Worm (Caenorhabditis elegans): Measurements from ENCODE around the gene F25E5.9.
A peak's percentile ranks its signal among the peaks of the same experiment; 100 is the strongest.

Gene F25E5.9

DNA sequence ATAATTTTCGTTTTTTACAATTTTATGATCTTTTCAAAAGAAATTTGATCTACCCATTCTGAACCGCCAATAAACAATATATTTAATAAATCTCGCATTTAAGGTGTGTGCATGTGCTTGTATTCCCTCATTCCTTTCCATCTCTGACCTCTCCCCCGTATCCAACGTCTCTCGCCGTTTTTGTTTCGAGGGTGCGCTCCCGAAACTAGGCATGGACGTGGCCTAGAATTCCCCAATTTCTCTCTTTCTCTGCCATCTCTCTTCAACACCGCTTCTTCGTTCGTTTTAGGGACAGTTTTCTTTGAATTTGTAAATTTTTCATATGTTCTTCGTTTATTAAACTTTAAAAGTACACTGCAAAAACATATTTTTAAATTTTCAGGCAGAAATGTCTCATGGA is 27.8 kb upstream of the F25E5.9 start, which contains the start of gene F25E5.1 (continued):
- 0 out of 2 replicates have a peak, but pooled peaks have one; percentile 29 for TF ChIP-seq mab-9 (GFP tag; IDR thresholded peaks at IDR 0.05)
- peak; percentile 47 for TF ChIP-seq unc-86 (tag; optimal IDR thresholded peaks at IDR 0.05)
- peak; percentile 18 for TF ChIP-seq ceh-8 (GFP tag; optimal IDR thresholded peaks at IDR 0.05)
- no peak for TF ChIP-seq nhr-12 (tag; optimal IDR thresholded peaks at IDR 0.05)
- peak; percentile 49 for TF ChIP-seq skn-1 (tag; optimal IDR thresholded peaks at IDR 0.05)
- peak; percentile 43 for TF ChIP-seq egl-13 (tag; optimal IDR thresholded peaks at IDR 0.05)
- no peak for TF ChIP-seq pag-3 (tag; optimal IDR thresholded peaks at IDR 0.05; ENCODE audit: borderline replicate concordance, insufficient read depth)
- no peak for TF ChIP-seq grh-1 (GFP tag; IDR thresholded peaks at IDR 0.05)
- TF ChIP-seq isw-1 (GFP tag; IDR thresholded peaks at IDR 0.05) = peak; percentile 57
- TF ChIP-seq snpc-4 (tag; optimal IDR thresholded peaks at IDR 0.05) = peak; percentile 47
- peak; percentile 76 for TF ChIP-seq snu-23 (GFP tag; optimal IDR thresholded peaks at IDR 0.05)
- TF ChIP-seq nhr-84 (tag; optimal IDR thresholded peaks at IDR 0.05) = no peak
- TF ChIP-seq ztf-11 (tag; optimal IDR thresholded peaks at IDR 0.05) = peak in 1 of 2 experiments; percentile 72
- no peak for TF ChIP-seq pax-3 (tag; optimal IDR thresholded peaks at IDR 0.05)
- peak; percentile 93 for TF ChIP-seq rnt-1 (tag; optimal IDR thresholded peaks at IDR 0.05)

DNA sequence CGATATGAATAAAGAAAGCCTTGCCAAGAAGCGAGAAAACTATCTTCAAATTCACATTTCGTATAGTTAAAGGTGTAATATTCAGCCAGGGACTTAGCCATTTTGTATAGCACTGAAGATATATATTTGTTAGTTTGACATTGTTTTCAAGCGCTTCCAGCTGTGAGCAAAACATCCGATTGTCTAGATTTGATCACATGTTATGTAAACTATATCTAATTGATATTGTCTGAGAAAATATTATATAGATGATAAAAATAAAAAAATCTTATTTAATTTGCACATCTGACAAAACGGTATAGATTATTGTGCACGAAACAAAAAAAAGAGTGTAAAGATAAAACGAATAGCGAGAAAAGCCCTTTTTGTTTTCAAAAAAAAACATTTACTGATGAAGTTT is 27.0 kb upstream of the F25E5.9 start, which contains the start of gene srh-89:
Gene srh-89 (minus strand): TSS at position 101 of the 400 bp plus-strand sequence.
- TF ChIP-seq sup-37 (GFP tag; optimal IDR thresholded peaks at IDR 0.05) = no peak
- no peak for TF ChIP-seq sox-4 (tag; optimal IDR thresholded peaks at IDR 0.05)
- TF ChIP-seq efl-1 (optimal IDR thresholded peaks at IDR 0.05) = no peak
- no peak for TF ChIP-seq efl-1 (GFP tag; optimal IDR thresholded peaks at IDR 0.05 in 1 of 2)
- TF ChIP-seq ceh-8 (GFP tag; optimal IDR thresholded peaks at IDR 0.05) = no peak
- TF ChIP-seq tbx-2 (tag; optimal IDR thresholded peaks at IDR 0.05) = no peak
- TF ChIP-seq snu-23 (GFP tag; optimal IDR thresholded peaks at IDR 0.05) = no peak

DNA sequence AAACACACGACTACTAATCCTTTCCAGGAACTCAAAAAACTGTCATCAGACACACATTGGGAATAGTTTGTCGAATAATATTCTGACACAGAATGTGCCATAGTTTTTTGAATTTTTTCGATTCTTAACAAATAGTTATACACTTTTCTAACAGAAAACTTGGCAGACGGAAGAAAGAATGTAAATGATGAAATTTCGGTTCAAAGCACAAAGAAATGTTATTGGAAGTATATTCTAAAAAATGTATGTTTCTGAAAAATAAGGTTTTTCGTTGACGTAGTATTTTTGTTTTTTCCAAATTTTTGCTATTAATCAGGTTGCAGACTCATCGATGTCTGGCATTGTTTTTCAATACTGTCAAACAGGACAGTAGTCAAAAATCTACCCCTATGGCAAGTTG is 23.2 kb upstream of the F25E5.9 start, which contains the start of gene srh-92:
Gene srh-92 (minus strand): TSS at position 101 of the 400 bp plus-strand sequence.
- TF ChIP-seq F16B12.6 (tag; optimal IDR thresholded peaks at IDR 0.05) = no peak
- no peak for TF ChIP-seq zip-4 (GFP tag; optimal IDR thresholded peaks at IDR 0.05)
- TF ChIP-seq nhr-19 (GFP tag; conservative IDR thresholded peaks at IDR 0.05) = no peak
- no peak for TF ChIP-seq ztf-11 (tag; optimal IDR thresholded peaks at IDR 0.05)
- no peak for TF ChIP-seq lir-3 (tag; optimal IDR thresholded peaks at IDR 0.05; ENCODE audit: poor library complexity)
- TF ChIP-seq unc-86 (tag; optimal IDR thresholded peaks at IDR 0.05) = no peak
- TF ChIP-seq efl-1 (optimal IDR thresholded peaks at IDR 0.05) = no peak
- no peak for TF ChIP-seq efl-1 (GFP tag; optimal IDR thresholded peaks at IDR 0.05 in 1 of 2)
- TF ChIP-seq skn-1 (tag; optimal IDR thresholded peaks at IDR 0.05) = no peak
- TF ChIP-seq C04F5.9 (tag; optimal IDR thresholded peaks at IDR 0.05) = no peak
- no peak for TF ChIP-seq ztf-4 (tag; optimal IDR thresholded peaks at IDR 0.05)
- no peak for TF ChIP-seq nhr-11 (tag; optimal IDR thresholded peaks at IDR 0.05)
- no peak for TF ChIP-seq alr-1 (tag; optimal IDR thresholded peaks at IDR 0.05; ENCODE audit: borderline replicate concordance)
- TF ChIP-seq lin-35 (GFP tag; optimal IDR thresholded peaks at IDR 0.05) = no peak

DNA sequence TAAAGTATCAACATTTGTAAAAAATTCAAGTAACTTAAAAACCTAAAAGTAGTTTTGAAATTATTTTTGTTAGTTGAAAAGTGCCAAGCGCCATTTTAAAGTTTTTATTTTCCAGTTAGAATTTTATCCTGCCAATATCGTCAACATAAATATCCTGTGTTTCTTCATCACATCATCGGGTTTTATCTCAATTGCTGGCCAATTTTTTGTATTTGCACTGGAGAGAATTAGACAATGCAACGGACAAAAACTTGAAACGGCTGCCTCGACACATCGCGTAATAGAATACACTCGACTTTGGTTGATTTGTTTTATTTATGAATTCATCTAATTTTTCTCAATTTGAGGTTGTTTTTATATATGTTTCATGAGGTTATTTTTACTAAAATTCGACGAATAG is 17.3 kb upstream of the F25E5.9 start, which contains the start of gene F25E5.2:
Gene F25E5.2 (plus strand): TSS at position 301 of the 400 bp plus-strand sequence.
- TF ChIP-seq nhr-11 (tag; optimal IDR thresholded peaks at IDR 0.05) (no peak), dsc-1 (tag; optimal IDR thresholded peaks at IDR 0.05) (no peak), mab-9 (GFP tag; IDR thresholded peaks at IDR 0.05) (no peak), mdl-1 (tag; optimal IDR thresholded peaks at IDR 0.05) (no peak), nhr-237 (tag; optimal IDR thresholded peaks at IDR 0.05) (no peak), ces-1 (GFP tag; optimal IDR thresholded peaks at IDR 0.05) (no peak), elt-2 (tag; optimal IDR thresholded peaks at IDR 0.05) (no peak), nhr-20 (tag; optimal IDR thresholded peaks at IDR 0.05) (no peak), lin-15B (tag; optimal IDR thresholded peaks at IDR 0.05) (no peak), ama-1 (optimal IDR thresholded peaks at IDR 0.05) (no peak), nhr-84 (tag; optimal IDR thresholded peaks at IDR 0.05) (no peak), nhr-85 (tag) (no peak), snu-23 (GFP tag; optimal IDR thresholded peaks at IDR 0.05) (no peak), fos-1 (tag; optimal IDR thresholded peaks at IDR 0.05) (no peak), hlh-4 (tag; optimal IDR thresholded peaks at IDR 0.05) (no peak)
